Worm (Caenorhabditis elegans) whole organism, young adult: ENCODE results near the gene vha-12.

Experiments
- B0019.2 ChIP-seq: fragments of 200-800 bp; sonication (Bioruptor generic); conservative IDR thresholded peaks from 2 replicates; pipeline ENCODE4 v1.3.6; 2022; ENCODE audit warnings: missing genetic modification reagents, missing genetic modification characterization, missing compliant biosample characterization
- B0035.1 ChIP-seq: sonication (generic microtip); optimal IDR thresholded peaks from 2 replicates; lab custom pipeline; 2016; ENCODE audit warnings: missing genetic modification characterization, mild to moderate bottlenecking, missing compliant biosample characterization, missing genotype, missing genetic modification reagents
- B0336.3 ChIP-seq: fragments of 200-800 bp; sonication (Bioruptor generic); IDR thresholded peaks from 2 replicates; pipeline ENCODE4 v1.3.6; 2022; ENCODE audit warnings: missing genetic modification characterization, missing compliant biosample characterization
- F22D6.2 ChIP-seq: sonication (generic microtip); optimal IDR thresholded peaks from 2 replicates; lab custom pipeline; 2016; ENCODE audit warnings: mild to moderate bottlenecking, missing genetic modification characterization, missing compliant biosample characterization
- F33H1.4 ChIP-seq: fragments of 200-800 bp; sonication (Bioruptor generic); IDR thresholded peaks from 2 replicates; pipeline ENCODE4 v1.3.6; 2022; ENCODE audit warnings: missing genetic modification reagents, missing genetic modification characterization, missing compliant biosample characterization
- F49E8.2 ChIP-seq: sonication (generic microtip); optimal IDR thresholded peaks from 3 replicates; lab custom pipeline; 2017; ENCODE audit warnings: missing genetic modification characterization, mild to moderate bottlenecking, missing compliant biosample characterization, antibody characterized with exemption, moderate library complexity; ENCODE audit not compliant: insufficient read depth
- Y53F4B.3 ChIP-seq: fragments of 200-800 bp; sonication (Bioruptor generic); IDR thresholded peaks from 2 replicates; pipeline ENCODE4 v1.3.6; 2022; ENCODE audit warnings: missing genetic modification reagents, missing genetic modification characterization, missing compliant biosample characterization
- Y67H2A.10 ChIP-seq: fragments of 200-800 bp; sonication (Bioruptor generic); conservative IDR thresholded peaks from 2 replicates; pipeline ENCODE4 v1.3.6; 2022; ENCODE audit warnings: missing genetic modification reagents, missing genetic modification characterization, missing compliant biosample characterization
- ZK185.1 ChIP-seq: sonication (generic microtip); optimal IDR thresholded peaks from 2 replicates; lab custom pipeline; 2016; ENCODE audit warnings: mild to moderate bottlenecking, missing genetic modification characterization, missing compliant biosample characterization; ENCODE audit not compliant: poor library complexity, severe bottlenecking
- attf-5 ChIP-seq: fragments of 200-800 bp; sonication (Bioruptor generic); optimal IDR thresholded peaks from 2 replicates; lab custom pipeline; 2018; ENCODE audit warnings: mild to moderate bottlenecking, missing genetic modification characterization, missing compliant biosample characterization
- attf-6 ChIP-seq: fragments of 200-800 bp; sonication (Bioruptor generic); IDR thresholded peaks from 2 replicates; pipeline ENCODE4 v1.3.6; 2022; ENCODE audit warnings: missing genetic modification reagents, missing genetic modification characterization, missing compliant biosample characterization
- cebp-1 ChIP-seq, 2 experiments: fragments of 200-800 bp in 1 of 2; sonication (Bioruptor generic) in 1 of 2; sonication (generic microtip) in 1 of 2; IDR thresholded peaks in 1 of 2; optimal IDR thresholded peaks in 1 of 2; 2 replicates each; pipeline versions ENCODE4 v1.3.6 to Lab custom; 2017 to 2022; ENCODE audit warnings: missing compliant biosample characterization in 2 of 2, missing genetic modification characterization in 2 of 2, mild to moderate bottlenecking in 1 of 2, missing genetic modification reagents in 1 of 2, moderate library complexity in 1 of 2
- ceh-79 ChIP-seq: sonication (generic microtip); optimal IDR thresholded peaks from 2 replicates; lab custom pipeline; 2017; ENCODE audit warnings: mild to moderate bottlenecking, missing genetic modification characterization, missing compliant biosample characterization
- ceh-91 ChIP-seq: fragments of 200-800 bp; sonication (Bioruptor generic); IDR thresholded peaks from 2 replicates; pipeline ENCODE4 v1.3.6; 2022; ENCODE audit warnings: missing genetic modification reagents, missing genetic modification characterization, missing compliant biosample characterization
- chd-7 ChIP-seq: sonication (generic microtip); optimal IDR thresholded peaks from 2 replicates; lab custom pipeline; 2016; ENCODE audit warnings: mild to moderate bottlenecking, missing genetic modification characterization, moderate library complexity, missing compliant biosample characterization
- die-1 ChIP-seq: sonication (generic microtip); optimal IDR thresholded peaks from 2 replicates; lab custom pipeline; 2016; ENCODE audit warnings: missing genotype, mild to moderate bottlenecking, missing genetic modification characterization, missing compliant biosample characterization
- dox-1 ChIP-seq: fragments of 200-800 bp; sonication (Bioruptor generic); IDR thresholded peaks from 2 replicates; pipeline ENCODE4 v1.3.6; 2022; ENCODE audit warnings: missing genetic modification reagents, missing genetic modification characterization, missing compliant biosample characterization
- dpl-1 ChIP-seq: fragments of 150-350 bp; optimal IDR thresholded peaks from 2 replicates; lab custom pipeline; 2014; ENCODE audit warnings: missing biosample characterization, missing genetic modification reagents, missing genetic modification characterization
- egrh-3 ChIP-seq: fragments of 200-800 bp; sonication (Bioruptor generic); IDR thresholded peaks from 2 replicates; pipeline ENCODE4 v1.3.6; 2022; ENCODE audit warnings: missing genetic modification reagents, missing genetic modification characterization, missing compliant biosample characterization
- ets-4 ChIP-seq: fragments of 200-800 bp; sonication (Bioruptor generic); optimal IDR thresholded peaks from 2 replicates; lab custom pipeline; 2018; ENCODE audit warnings: mild to moderate bottlenecking, missing genetic modification characterization, missing compliant biosample characterization
- him-1 ChIP-seq: sonication (generic microtip); optimal IDR thresholded peaks from 2 replicates; lab custom pipeline; 2016; ENCODE audit warnings: missing genotype, missing genetic modification reagents, missing genetic modification characterization, missing compliant biosample characterization
- hmg-1.2 ChIP-seq: fragments of 200-800 bp; sonication (Bioruptor generic); IDR thresholded peaks from 2 replicates; pipeline ENCODE4 v1.3.6; 2022; ENCODE audit warnings: missing genetic modification reagents, missing genetic modification characterization, missing compliant biosample characterization
- hmg-20 ChIP-seq: fragments of 200-800 bp; sonication (Bioruptor generic); IDR thresholded peaks from 2 replicates; pipeline ENCODE4 v1.3.6; 2022; ENCODE audit warnings: missing genetic modification reagents, missing genetic modification characterization, missing compliant biosample characterization
- hrde-1 ChIP-seq: sonication (generic microtip); optimal IDR thresholded peaks from 2 replicates; lab custom pipeline; 2016; ENCODE audit warnings: missing genetic modification characterization, mild to moderate bottlenecking, missing compliant biosample characterization, moderate library complexity, missing genotype, missing genetic modification reagents, borderline replicate concordance
- let-526 ChIP-seq: fragments of 200-800 bp; sonication (Bioruptor generic); IDR thresholded peaks from 2 replicates; pipeline ENCODE4 v1.3.6; 2022; ENCODE audit warnings: missing genetic modification reagents, missing genetic modification characterization, missing compliant biosample characterization
- lin-35 ChIP-seq, 3 experiments: fragments of 150-350 bp in 2 of 3; sonication (generic microtip) in 1 of 3; optimal IDR thresholded peaks; 2 replicates each; lab custom pipeline; 2014 to 2018; ENCODE audit warnings: missing biosample characterization in 3 of 3, missing genetic modification characterization in 3 of 3, missing genetic modification reagents in 3 of 3
- lin-54 ChIP-seq: fragments of 200-800 bp; sonication (Bioruptor generic); optimal IDR thresholded peaks from 2 replicates; lab custom pipeline; 2018; ENCODE audit warnings: mild to moderate bottlenecking, missing genetic modification characterization, missing compliant biosample characterization
- lir-1 ChIP-seq: fragments of 200-800 bp; sonication (Bioruptor generic); conservative IDR thresholded peaks from 2 replicates; pipeline ENCODE4 v1.3.6; 2022; ENCODE audit warnings: missing genetic modification reagents, missing genetic modification characterization, missing compliant biosample characterization
- madf-10 ChIP-seq: sonication (generic microtip); optimal IDR thresholded peaks from 2 replicates; lab custom pipeline; 2016; ENCODE audit warnings: mild to moderate bottlenecking, missing genetic modification characterization, missing compliant biosample characterization
- madf-6 ChIP-seq: fragments of 200-800 bp; sonication (Bioruptor generic); IDR thresholded peaks from 2 replicates; pipeline ENCODE4 v1.3.6; 2022; ENCODE audit warnings: missing genetic modification reagents, missing genetic modification characterization, missing compliant biosample characterization
- mcd-1 ChIP-seq: fragments of 200-800 bp; sonication (Bioruptor generic); IDR thresholded peaks from 2 replicates; pipeline ENCODE4 v1.3.6; 2022; ENCODE audit warnings: missing genetic modification reagents, missing genetic modification characterization, missing compliant biosample characterization
- mxl-1 ChIP-seq: sonication (generic microtip); optimal IDR thresholded peaks from 2 replicates; lab custom pipeline; 2016; ENCODE audit warnings: missing genetic modification characterization, missing compliant biosample characterization
- nfyb-1 ChIP-seq: fragments of 200-800 bp; sonication (Bioruptor generic); IDR thresholded peaks from 2 replicates; pipeline ENCODE4 v1.3.6; 2022; ENCODE audit warnings: missing genetic modification reagents, missing genetic modification characterization, missing compliant biosample characterization
- nhr-120 ChIP-seq: fragments of 200-800 bp; sonication (Bioruptor generic); IDR thresholded peaks from 2 replicates; pipeline ENCODE4 v1.3.6; 2022; ENCODE audit warnings: missing genetic modification characterization, missing compliant biosample characterization
- nhr-179 ChIP-seq: sonication (generic microtip); optimal IDR thresholded peaks from 2 replicates; lab custom pipeline; 2016; ENCODE audit warnings: mild to moderate bottlenecking, missing genetic modification characterization, missing compliant biosample characterization
- nhr-80 ChIP-seq: sonication (generic microtip); optimal IDR thresholded peaks from 2 replicates; lab custom pipeline; 2016; ENCODE audit warnings: missing genetic modification characterization, missing compliant biosample characterization
- nhr-90 ChIP-seq: sonication (generic microtip); optimal IDR thresholded peaks from 2 replicates; lab custom pipeline; 2016; ENCODE audit warnings: missing genotype, mild to moderate bottlenecking, missing genetic modification characterization, missing compliant biosample characterization
- pbrm-1 ChIP-seq: fragments of 200-800 bp; sonication (Bioruptor generic); IDR thresholded peaks from 2 replicates; pipeline ENCODE4 v1.3.6; 2022; ENCODE audit warnings: missing genetic modification reagents, missing genetic modification characterization, missing compliant biosample characterization
- pha-4 ChIP-seq: fragments of 150-350 bp; sonication (generic microtip); optimal IDR thresholded peaks from 2 replicates; lab custom pipeline; 2014; ENCODE audit warnings: missing biosample characterization, missing genetic modification reagents, missing genetic modification characterization
- repo-1 ChIP-seq: sonication (generic microtip); optimal IDR thresholded peaks from 2 replicates; lab custom pipeline; 2017; ENCODE audit warnings: mild to moderate bottlenecking, missing genetic modification characterization, missing compliant biosample characterization
- sea-2 ChIP-seq: fragments of 200-800 bp; sonication (Bioruptor generic); IDR thresholded peaks from 2 replicates; pipeline ENCODE4 v1.3.6; 2022; ENCODE audit warnings: missing genetic modification characterization, missing compliant biosample characterization
- somi-1 ChIP-seq: fragments of 200-800 bp; sonication (Bioruptor generic); optimal IDR thresholded peaks from 2 replicates; lab custom pipeline; 2018; ENCODE audit warnings: mild to moderate bottlenecking, missing genetic modification characterization, missing compliant biosample characterization
- unc-62 ChIP-seq: fragments of 150-350 bp; optimal IDR thresholded peaks from 2 replicates; lab custom pipeline; 2014; ENCODE audit warnings: missing biosample characterization, missing genetic modification reagents, missing genetic modification characterization
- xnd-1 ChIP-seq: sonication (generic microtip); optimal IDR thresholded peaks from 2 replicates; lab custom pipeline; 2016; ENCODE audit warnings: missing genotype, missing genetic modification reagents, missing genetic modification characterization, missing compliant biosample characterization
- zfh-2 ChIP-seq: fragments of 200-800 bp; sonication (Bioruptor generic); conservative IDR thresholded peaks from 2 replicates; pipeline ENCODE4 v1.3.6; 2022; ENCODE audit warnings: missing genetic modification reagents, missing genetic modification characterization, missing compliant biosample characterization
- ztf-25 ChIP-seq: fragments of 200-800 bp; sonication (Bioruptor generic); IDR thresholded peaks from 2 replicates; pipeline ENCODE4 v1.3.6; 2022; ENCODE audit warnings: missing genetic modification reagents, missing genetic modification characterization, missing compliant biosample characterization

Gene vha-12

ce11 chrX:4218174-4218573 lies 27.3 kb downstream of the vha-12 start, which contains the start of gene W01H2.2:
Gene W01H2.2 (minus strand): TSS chrX:4218458.
- TF ChIP-seq zfh-2 (peak; percentile 91), chd-7 (tag; lab: Kevin White, UChicago) (peak; percentile 36), ceh-79 (tag; lab: Kevin White, UChicago) (no peak), mcd-1 (0 out of 2 replicates have a peak, but pooled peaks have one; percentile 34), nfyb-1 (GFP tag; lab: Robert Waterston, UW) (0 out of 2 replicates have a peak, but pooled peaks have one; percentile 43), cebp-1 (GFP tag; IDR thresholded peaks at IDR 0.05; lab: Robert Waterston, UW) (no peak), cebp-1 (tag; optimal IDR thresholded peaks at IDR 0.05; lab: Kevin White, UChicago) (peak; percentile 31), Y53F4B.3 (GFP tag; lab: Robert Waterston, UW) (no peak)

ce11 chrX:4219487-4219886 lies 28.6 kb downstream of the vha-12 start:
- TF ChIP-seq B0035.1 (tag; lab: Kevin White, UChicago): no peak
- no peak for TF ChIP-seq pbrm-1 (GFP tag; lab: Robert Waterston, UW)
- 0 out of 2 replicates have a peak, but pooled peaks have one; percentile 33 for TF ChIP-seq let-526 (GFP tag; lab: Robert Waterston, UW)
- TF ChIP-seq nhr-120: no peak
- no peak for TF ChIP-seq attf-6 (GFP tag; lab: Robert Waterston, UW)
- no peak for TF ChIP-seq madf-6 (GFP tag; lab: Robert Waterston, UW)
- no peak for TF ChIP-seq ets-4
- TF ChIP-seq F49E8.2: no peak
- TF ChIP-seq hmg-1.2 (GFP tag; lab: Robert Waterston, UW): no peak
- no peak for TF ChIP-seq nhr-90 (tag; lab: Kevin White, UChicago)
- no peak for TF ChIP-seq F33H1.4
- TF ChIP-seq dpl-1 (GFP tag; lab: Kevin White, UChicago): no peak
- TF ChIP-seq xnd-1: no peak
- no peak for TF ChIP-seq ceh-91 (GFP tag; lab: Robert Waterston, UW)
- TF ChIP-seq somi-1 (GFP tag; lab: Kevin White, UChicago): peak; percentile 5
- peak; percentile 20 for TF ChIP-seq nhr-80 (tag; lab: Kevin White, UChicago)
- TF ChIP-seq egrh-3 (GFP tag; lab: Robert Waterston, UW): no peak
- no peak for TF ChIP-seq nfyb-1 (GFP tag; lab: Robert Waterston, UW)
- TF ChIP-seq die-1 (tag; lab: Kevin White, UChicago): no peak
- no peak for TF ChIP-seq sea-2 (GFP tag; lab: Robert Waterston, UW)
- TF ChIP-seq Y67H2A.10 (GFP tag; lab: Robert Waterston, UW): no peak
- no peak for TF ChIP-seq ceh-79 (tag; lab: Kevin White, UChicago)
- TF ChIP-seq ZK185.1 (tag; lab: Kevin White, UChicago): no peak
- peak in 1 of 3 experiments; percentile 3 for TF ChIP-seq lin-35 (GFP tag; optimal IDR thresholded peaks at IDR 0.05; lab: Kevin White, UChicago)
- no peak for TF ChIP-seq unc-62 (GFP tag; lab: Kevin White, UChicago)
- no peak for TF ChIP-seq pha-4 (tag; lab: Kevin White, UChicago)
- no peak for TF ChIP-seq madf-10 (tag; lab: Kevin White, UChicago)
- no peak for TF ChIP-seq B0019.2 (GFP tag; lab: Robert Waterston, UW)
- TF ChIP-seq attf-5 (GFP tag; lab: Kevin White, UChicago): no peak
- no peak for TF ChIP-seq lir-1 (GFP tag; lab: Robert Waterston, UW)
- no peak for TF ChIP-seq hrde-1
- TF ChIP-seq nhr-179 (tag; lab: Kevin White, UChicago): no peak
- 0 out of 2 replicates have a peak, but pooled peaks have one; percentile 43 for TF ChIP-seq hmg-20 (GFP tag; lab: Robert Waterston, UW)
- TF ChIP-seq cebp-1 (GFP tag; IDR thresholded peaks at IDR 0.05; lab: Robert Waterston, UW): no peak
- peak; percentile 48 for TF ChIP-seq cebp-1 (tag; optimal IDR thresholded peaks at IDR 0.05; lab: Kevin White, UChicago)
- TF ChIP-seq F22D6.2: no peak
- no peak for TF ChIP-seq ztf-25 (GFP tag; lab: Robert Waterston, UW)
- TF ChIP-seq lin-54 (GFP tag; lab: Kevin White, UChicago): no peak
- no peak for TF ChIP-seq him-1 (tag; lab: Kevin White, UChicago)
- TF ChIP-seq Y53F4B.3 (GFP tag; lab: Robert Waterston, UW): no peak
- TF ChIP-seq mxl-1 (tag; lab: Kevin White, UChicago): no peak
- TF ChIP-seq B0336.3: peak; percentile 32; the same call in 1 of the 2 replicates
- TF ChIP-seq repo-1 (tag; lab: Kevin White, UChicago): no peak
- TF ChIP-seq dox-1 (GFP tag; lab: Robert Waterston, UW): no peak
